Worm (Caenorhabditis elegans): ENCODE data around the gene F29B9.8.

The F29B9.8 gene

DNA sequence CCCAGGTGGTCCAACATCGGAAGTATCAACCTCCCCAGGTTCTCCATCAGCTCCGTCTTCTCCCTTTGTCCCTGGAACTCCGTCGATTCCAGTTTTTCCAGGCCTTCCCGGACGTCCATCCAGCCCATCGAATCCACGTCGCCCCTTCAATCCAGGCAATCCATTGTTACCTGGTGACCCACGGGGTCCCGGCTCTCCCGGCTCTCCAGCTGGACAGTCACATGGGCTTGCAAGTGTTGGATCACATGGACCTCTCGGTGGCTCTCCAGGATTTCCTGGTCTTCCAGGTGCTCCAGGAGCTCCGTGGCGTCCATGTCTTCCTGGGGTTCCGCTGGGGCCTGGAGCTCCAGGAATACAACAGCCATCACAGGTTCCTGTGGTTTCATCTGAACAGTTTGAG lies 38.8 kb upstream of the F29B9.8 start:
- TF ChIP-seq hlh-12 (tag; optimal IDR thresholded peaks at IDR 0.05): no peak
- peak; percentile 91 for TF ChIP-seq zfh-2 (GFP tag; conservative IDR thresholded peaks at IDR 0.05)

ce11 chrIV:4609568-4609967 lies 37.9 kb upstream of the F29B9.8 start, which contains the start of gene col-110:
col-110 (minus strand) TSS chrIV:4609668.
- TF ChIP-seq madf-6 (GFP tag; IDR thresholded peaks at IDR 0.05) (no peak), F22D6.2 (tag; optimal IDR thresholded peaks at IDR 0.05) (no peak), lag-1 (GFP tag; IDR thresholded peaks at IDR 0.05) (no peak), nhr-120 (GFP tag; IDR thresholded peaks at IDR 0.05) (no peak), hlh-26 (GFP tag; conservative IDR thresholded peaks at IDR 0.05) (no peak), let-607 (tag; optimal IDR thresholded peaks at IDR 0.05) (no peak), ceh-79 (tag; optimal IDR thresholded peaks at IDR 0.05) (no peak), repo-1 (tag; optimal IDR thresholded peaks at IDR 0.05) (no peak), lin-26 (GFP tag; IDR thresholded peaks at IDR 0.05) (no peak), fkh-3 (tag; optimal IDR thresholded peaks at IDR 0.05) (no peak), gei-17 (GFP tag; optimal IDR thresholded peaks at IDR 0.05) (no peak), zfh-2 (GFP tag; conservative IDR thresholded peaks at IDR 0.05) (no peak), ztf-25 (GFP tag; IDR thresholded peaks at IDR 0.05) (no peak), ztf-22 (GFP tag; optimal IDR thresholded peaks at IDR 0.05) (no peak), nhr-80 (tag; optimal IDR thresholded peaks at IDR 0.05) (no peak)

DNA sequence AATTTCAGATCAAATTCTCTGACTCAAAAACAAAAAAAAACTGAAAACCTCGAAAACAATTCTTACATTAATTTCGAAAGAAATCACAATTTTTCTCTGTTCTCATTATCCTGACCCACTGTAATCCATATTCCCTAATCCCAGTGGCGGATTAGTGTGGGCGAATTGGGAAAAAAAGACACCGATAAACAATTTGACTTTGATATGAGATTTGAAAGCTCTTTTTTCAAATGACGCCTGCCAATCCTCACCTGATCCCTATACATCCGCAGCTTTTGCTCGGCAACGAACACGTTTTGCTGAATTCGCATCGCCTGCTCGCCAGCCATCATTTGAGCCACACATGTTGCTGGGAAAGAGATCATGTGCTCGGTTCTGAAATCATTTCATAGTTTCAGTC lies 35.7 kb upstream of the F29B9.8 start:
- no peak for TF ChIP-seq F57A8.1 (GFP tag; optimal IDR thresholded peaks at IDR 0.05)
- TF ChIP-seq ceh-91 (GFP tag; IDR thresholded peaks at IDR 0.05): no peak
- no peak for TF ChIP-seq dpl-1 (GFP tag; optimal IDR thresholded peaks at IDR 0.05)
- no peak for TF ChIP-seq dpff-1 (tag; optimal IDR thresholded peaks at IDR 0.05)
- no peak for TF ChIP-seq rcor-1 (GFP tag; IDR thresholded peaks at IDR 0.05)
- TF ChIP-seq rpc-1 (optimal IDR thresholded peaks at IDR 0.05): no peak
- no peak for TF ChIP-seq rpc-1 (tag; optimal IDR thresholded peaks at IDR 0.05)
- no peak for TF ChIP-seq let-607 (tag; optimal IDR thresholded peaks at IDR 0.05)
- TF ChIP-seq snpc-3.4 (tag; optimal IDR thresholded peaks at IDR 0.05): no peak
- no peak for TF ChIP-seq nfya-1 (tag; optimal IDR thresholded peaks at IDR 0.05; ENCODE audit: borderline replicate concordance, insufficient read depth)
- TF ChIP-seq egrh-3 (GFP tag; IDR thresholded peaks at IDR 0.05): no peak
- no peak for TF ChIP-seq B0019.2 (GFP tag; conservative IDR thresholded peaks at IDR 0.05)
- TF ChIP-seq sea-2 (GFP tag; IDR thresholded peaks at IDR 0.05): no peak
- no peak for TF ChIP-seq F39B2.1 (GFP tag; IDR thresholded peaks at IDR 0.05)
- no peak for TF ChIP-seq lsy-27 (tag; optimal IDR thresholded peaks at IDR 0.05; ENCODE audit: borderline replicate concordance, insufficient read depth)
- TF ChIP-seq F33H1.4 (GFP tag; IDR thresholded peaks at IDR 0.05): no peak
- TF ChIP-seq lir-1 (GFP tag; conservative IDR thresholded peaks at IDR 0.05): no peak
- TF ChIP-seq nhr-27 (tag; optimal IDR thresholded peaks at IDR 0.05): no peak
- TF ChIP-seq hmg-20 (GFP tag; IDR thresholded peaks at IDR 0.05): no peak
- TF ChIP-seq F49E8.2 (tag; optimal IDR thresholded peaks at IDR 0.05; ENCODE audit: insufficient read depth): no peak

ce11 chrIV:4612597-4612996 lies 34.9 kb upstream of the F29B9.8 start:
- no peak for TF ChIP-seq F23B12.7 (tag; optimal IDR thresholded peaks at IDR 0.05; ENCODE audit: insufficient read depth)
- no peak for TF ChIP-seq nhr-80 (tag; optimal IDR thresholded peaks at IDR 0.05)
- TF ChIP-seq let-526 (GFP tag; IDR thresholded peaks at IDR 0.05): no peak
- TF ChIP-seq T26A5.8 (tag; optimal IDR thresholded peaks at IDR 0.05): no peak
- TF ChIP-seq ZK185.1 (tag; optimal IDR thresholded peaks at IDR 0.05; ENCODE audit: poor library complexity, severe bottlenecking): no peak
- no peak for TF ChIP-seq rec-8 (tag; optimal IDR thresholded peaks at IDR 0.05)
- TF ChIP-seq attf-5 (GFP tag; optimal IDR thresholded peaks at IDR 0.05): no peak
- no peak for TF ChIP-seq atf-7 (tag; optimal IDR thresholded peaks at IDR 0.05)
- TF ChIP-seq bed-2 (GFP tag; IDR thresholded peaks at IDR 0.05): no peak
- TF ChIP-seq attf-3 (GFP tag; conservative IDR thresholded peaks at IDR 0.05): no peak
- TF ChIP-seq sdz-38 (tag; optimal IDR thresholded peaks at IDR 0.05): no peak
